Worm (Caenorhabditis elegans) whole organism, L3 larva: ENCODE measurements around the gene W03F9.4.

Experiments used
- fos-1 ChIP-seq: fragments of 150-350 bp; optimal IDR thresholded peaks from 2 replicates; lab custom pipeline; 2014; ENCODE audit warnings: missing biosample characterization, missing genetic modification characterization
- hmg-11 ChIP-seq: sonication (generic microtip); optimal IDR thresholded peaks from 2 replicates; lab custom pipeline; 2016; ENCODE audit warnings: missing genetic modification characterization, missing compliant biosample characterization
- pha-4 ChIP-seq: fragments of 150-350 bp; optimal IDR thresholded peaks from 2 replicates; lab custom pipeline; 2014; ENCODE audit warnings: missing biosample characterization, missing genetic modification reagents, missing genetic modification characterization
- ztf-11 ChIP-seq: fragments of 150-350 bp; optimal IDR thresholded peaks from 2 replicates; lab custom pipeline; 2014; ENCODE audit warnings: missing biosample characterization, missing genetic modification characterization

- TF ChIP-seq fos-1 (tag; lab: Kevin White, UChicago) = no peak
- TF ChIP-seq hmg-11 = no peak
- no peak for TF ChIP-seq pha-4 (tag; lab: Kevin White, UChicago)
- TF ChIP-seq ztf-11 (tag; lab: Kevin White, UChicago) = no peak
These were observed 47.2 kb downstream of the W03F9.4 start, which contains the start of gene rps-27 for ce11 chrV:103977-104376.
